Worm (Caenorhabditis elegans) whole organism, L1 larva: ENCODE results near the gene cogc-6.
A peak's percentile ranks its signal among the peaks of the same experiment; 100 is the strongest.

ENCODE experiments used
- aly-2 ChIP-seq: fragments of 150-350 bp; optimal IDR thresholded peaks from 2 replicates; lab custom pipeline; 2014; ENCODE audit warnings: missing biosample characterization, missing genetic modification characterization
- ces-1 ChIP-seq: fragments of 150-350 bp; optimal IDR thresholded peaks from 2 replicates; lab custom pipeline; 2014; ENCODE audit warnings: missing biosample characterization, missing genetic modification reagents, missing genetic modification characterization
- dpl-1 ChIP-seq, 3 experiments: fragments of 150-350 bp in 2 of 3; sonication (generic microtip) in 1 of 3; optimal IDR thresholded peaks; 2 replicates each; lab custom pipeline; 2014 to 2017; ENCODE audit warnings: missing biosample characterization in 3 of 3, missing genetic modification characterization in 3 of 3, missing genetic modification reagents in 3 of 3
- lir-3 ChIP-seq: sonication (generic microtip); optimal IDR thresholded peaks from 2 replicates; lab custom pipeline; 2016; ENCODE audit warnings: mild to moderate bottlenecking, missing genetic modification characterization, moderate library complexity, missing compliant biosample characterization; ENCODE audit not compliant: poor library complexity
- nhr-237 ChIP-seq: fragments of 150-350 bp; optimal IDR thresholded peaks from 2 replicates; lab custom pipeline; 2014; ENCODE audit warnings: missing biosample characterization, missing genetic modification characterization
- nhr-28 ChIP-seq: fragments of 150-350 bp; optimal IDR thresholded peaks from 2 replicates; lab custom pipeline; 2014; ENCODE audit warnings: missing biosample characterization, missing genetic modification characterization
- pqm-1 ChIP-seq: sonication (generic microtip); optimal IDR thresholded peaks from 3 replicates; lab custom pipeline; 2017; ENCODE audit warnings: missing biosample characterization, missing genetic modification characterization
- snpc-4 ChIP-seq: fragments of 150-350 bp; optimal IDR thresholded peaks from 2 replicates; lab custom pipeline; 2014; ENCODE audit warnings: missing biosample characterization, missing genetic modification characterization
- sptf-1 ChIP-seq: fragments of 150-350 bp; optimal IDR thresholded peaks from 2 replicates; lab custom pipeline; 2014; ENCODE audit warnings: missing biosample characterization, missing genetic modification characterization
- tbx-2 ChIP-seq: sonication (generic microtip); optimal IDR thresholded peaks from 2 replicates; lab custom pipeline; 2016; ENCODE audit warnings: missing genetic modification characterization, missing compliant biosample characterization
- zag-1 ChIP-seq: fragments of 150-350 bp; optimal IDR thresholded peaks from 2 replicates; lab custom pipeline; 2014; ENCODE audit warnings: missing biosample characterization, missing genetic modification characterization

- no peak for TF ChIP-seq nhr-237
- no peak for TF ChIP-seq zag-1 (tag; lab: Kevin White, UChicago)
- peak; percentile 99 for TF ChIP-seq snpc-4
- peak; percentile 46 to 67 (median 60) for TF ChIP-seq dpl-1 (GFP tag; optimal IDR thresholded peaks at IDR 0.05; lab: Kevin White, UChicago)
- peak; percentile 84 for TF ChIP-seq tbx-2 (tag; lab: Kevin White, UChicago)
- TF ChIP-seq lir-3 (tag; lab: Kevin White, UChicago), result peak; percentile 58
- TF ChIP-seq pqm-1, result no peak
- peak; percentile 53 for TF ChIP-seq aly-2
- TF ChIP-seq sptf-1, result no peak
- no peak for TF ChIP-seq ces-1
- TF ChIP-seq nhr-28 (tag; lab: Kevin White, UChicago), result no peak
Measured at ce11 chrV:8228712-8229119, 7.6 kb upstream of the cogc-6 start.
